Worm (Caenorhabditis elegans) whole organism, L2 larva: ENCODE measurements around the gene F42G2.2.

ENCODE experiments used
- aly-2 ChIP-seq: fragments of 150-350 bp; optimal IDR thresholded peaks from 2 replicates; lab custom pipeline; 2014; ENCODE audit warnings: missing biosample characterization, missing genetic modification characterization
- elt-1 ChIP-seq: fragments of 150-350 bp; optimal IDR thresholded peaks from 2 replicates; lab custom pipeline; 2014; ENCODE audit warnings: missing biosample characterization, missing genetic modification characterization
- elt-3 ChIP-seq: sonication (generic microtip); optimal IDR thresholded peaks from 2 replicates; lab custom pipeline; 2017; ENCODE audit warnings: missing biosample characterization, missing genetic modification characterization
- nhr-12 ChIP-seq: fragments of 150-350 bp; optimal IDR thresholded peaks from 2 replicates; lab custom pipeline; 2014; ENCODE audit warnings: missing biosample characterization, missing genetic modification characterization
- sem-4 ChIP-seq: fragments of 150-350 bp; optimal IDR thresholded peaks from 2 replicates; lab custom pipeline; 2014; ENCODE audit warnings: missing biosample characterization, missing genetic modification reagents, missing genetic modification characterization
- unc-62 ChIP-seq: fragments of 150-350 bp; optimal IDR thresholded peaks from 2 replicates; lab custom pipeline; 2014; ENCODE audit warnings: missing biosample characterization, missing genetic modification reagents, missing genetic modification characterization

ce11 chrII:2445164-2445563 lies 23.2 kb downstream of the F42G2.2 start:
- TF ChIP-seq elt-1 (tag; lab: Kevin White, UChicago) (no peak), nhr-12 (tag; lab: Kevin White, UChicago) (no peak), unc-62 (GFP tag; lab: Kevin White, UChicago) (no peak), aly-2 (tag; lab: Kevin White, UChicago) (no peak), sem-4 (tag; lab: Kevin White, UChicago) (no peak), elt-3 (tag; lab: Kevin White, UChicago) (no peak)
